4 fruit fly cellular contexts compared by ENCODE assay signal in genomic region chr3R:11859103-11859502, dm6.
A peak's percentile ranks its signal among the peaks of the same experiment; 100 is the strongest.
TF ChIP-seq lines count a peak whose summit lies in the region.

No protein-coding gene starts in this region.

- TF ChIP-seq CTCF in whole organism, embryonic (GFP tag; optimal IDR thresholded peaks at IDR 0.05; lab: Kevin White, UChicago): no peak

TF ChIP-seq in whole organism, embryonic, 481 proteins besides CTCF, POLR2A, EP300 and RAD21:
- TF ChIP-seq Drgx (GFP tag; IDR thresholded peaks at IDR 0.05; lab: Robert Waterston, UW) (0 out of 2 replicates have a peak, but pooled peaks have one; percentile 26), E2f1 (GFP tag; IDR thresholded peaks at IDR 0.05; lab: Robert Waterston, UW) (0 out of 2 replicates have a peak, but pooled peaks have one; percentile 15), nom (GFP tag; optimal IDR thresholded peaks at IDR 0.05; lab: Kevin White, UChicago) (peak; percentile 83), bab2 (GFP tag; optimal IDR thresholded peaks at IDR 0.05; lab: Kevin White, UChicago) (no peak), CG11085 (GFP tag; IDR thresholded peaks at IDR 0.05; lab: Robert Waterston, UW) (no peak), bsh (GFP tag; optimal IDR thresholded peaks at IDR 0.05; lab: Kevin White, UChicago) (peak in 1 of 2 experiments; percentile 38)

TF ChIP-seq in whole organism, prepupa, 60 proteins besides CTCF, POLR2A, EP300 and RAD21 (continues in another document):
- no peak for TF ChIP-seq CG3919 (GFP tag; optimal IDR thresholded peaks at IDR 0.05; lab: Kevin White, UChicago)
- TF ChIP-seq CG8119 (GFP tag; IDR thresholded peaks at IDR 0.05; lab: Robert Waterston, UW): 0 out of 3 replicates have a peak, but pooled peaks have one; percentile 34
- TF ChIP-seq CG6792 (GFP tag; optimal IDR thresholded peaks at IDR 0.05; lab: Kevin White, UChicago): no peak
- no peak for TF ChIP-seq fd85E (GFP tag; optimal IDR thresholded peaks at IDR 0.05; lab: Kevin White, UChicago)
- TF ChIP-seq CG6276 (GFP tag; optimal IDR thresholded peaks at IDR 0.05; lab: Kevin White, UChicago): no peak
- TF ChIP-seq CG10631 (GFP tag; optimal IDR thresholded peaks at IDR 0.05; lab: Kevin White, UChicago): no peak
- TF ChIP-seq CG7368 (GFP tag; optimal IDR thresholded peaks at IDR 0.05; lab: Kevin White, UChicago): no peak
- no peak for TF ChIP-seq CG4318 (GFP tag; optimal IDR thresholded peaks at IDR 0.05; lab: Kevin White, UChicago)
- TF ChIP-seq CG3032 (tag; optimal IDR thresholded peaks at IDR 0.05; lab: Kevin White, UChicago): no peak
- TF ChIP-seq vri (GFP tag; optimal IDR thresholded peaks at IDR 0.05; lab: Kevin White, UChicago): no peak
- TF ChIP-seq spab (GFP tag; optimal IDR thresholded peaks at IDR 0.05; lab: Kevin White, UChicago): peak; percentile 45
- TF ChIP-seq CG6163 (GFP tag; IDR thresholded peaks at IDR 0.05; lab: Robert Waterston, UW): peak; percentile 82
- TF ChIP-seq Sox15 (GFP tag; optimal IDR thresholded peaks at IDR 0.05; lab: Kevin White, UChicago): no peak
- no peak for TF ChIP-seq fkh (GFP tag; optimal IDR thresholded peaks at IDR 0.05; lab: Kevin White, UChicago)
- TF ChIP-seq Sox102F (GFP tag; optimal IDR thresholded peaks at IDR 0.05; lab: Kevin White, UChicago): peak; percentile 27
- no peak for TF ChIP-seq OdsH (GFP tag; optimal IDR thresholded peaks at IDR 0.05; lab: Kevin White, UChicago)
- no peak for TF ChIP-seq CG16779 (tag; optimal IDR thresholded peaks at IDR 0.05; lab: Kevin White, UChicago)
- TF ChIP-seq Sox14 (GFP tag; optimal IDR thresholded peaks at IDR 0.05; lab: Kevin White, UChicago): no peak
- TF ChIP-seq Ets96B (tag; optimal IDR thresholded peaks at IDR 0.05; lab: Kevin White, UChicago): peak; percentile 37
- TF ChIP-seq CG32006 (GFP tag; optimal IDR thresholded peaks at IDR 0.05; lab: Kevin White, UChicago): no peak
- no peak for TF ChIP-seq Ets21C (GFP tag; optimal IDR thresholded peaks at IDR 0.05; lab: Kevin White, UChicago)
- TF ChIP-seq ss (GFP tag; optimal IDR thresholded peaks at IDR 0.05; lab: Kevin White, UChicago): peak; percentile 79 to 80
- TF ChIP-seq svp (GFP tag; lab: Kevin White, UChicago): no peak
- TF ChIP-seq achi (GFP tag; optimal IDR thresholded peaks at IDR 0.05; lab: Kevin White, UChicago): no peak
- TF ChIP-seq dac (GFP tag; optimal IDR thresholded peaks at IDR 0.05; lab: Kevin White, UChicago): no peak
- peak; percentile 73 for TF ChIP-seq CG9139 (GFP tag; optimal IDR thresholded peaks at IDR 0.05; lab: Kevin White, UChicago)
- TF ChIP-seq CG10669 (GFP tag; optimal IDR thresholded peaks at IDR 0.05; lab: Kevin White, UChicago): no peak
- no peak for TF ChIP-seq Blimp-1 (GFP tag; optimal IDR thresholded peaks at IDR 0.05; lab: Kevin White, UChicago)
- no peak for TF ChIP-seq Smox (GFP tag; optimal IDR thresholded peaks at IDR 0.05; lab: Kevin White, UChicago)
- peak; percentile 67 for TF ChIP-seq CG1621 (tag; optimal IDR thresholded peaks at IDR 0.05; lab: Kevin White, UChicago)

TF ChIP-seq in whole organism, pupa, 21 proteins besides CTCF, POLR2A, EP300 and RAD21:
- TF ChIP-seq CG8159 (tag; optimal IDR thresholded peaks at IDR 0.05; lab: Kevin White, UChicago) (no peak), Pif1B (GFP tag; optimal IDR thresholded peaks at IDR 0.05; lab: Kevin White, UChicago) (no peak), CG9948 (tag; optimal IDR thresholded peaks at IDR 0.05; lab: Kevin White, UChicago) (no peak), CG10348 (GFP tag; IDR thresholded peaks at IDR 0.05; lab: Robert Waterston, UW) (no peak), rn (GFP tag; IDR thresholded peaks at IDR 0.05; lab: Robert Waterston, UW) (no peak), CG14655 (GFP tag; optimal IDR thresholded peaks at IDR 0.05; lab: Kevin White, UChicago) (no peak), CG32121 (GFP tag; IDR thresholded peaks at IDR 0.05; lab: Robert Waterston, UW) (0 out of 2 replicates have a peak, but pooled peaks have one; percentile 16), D1 (tag; optimal IDR thresholded peaks at IDR 0.05; lab: Kevin White, UChicago) (peak; percentile 6), CG8301 (tag; optimal IDR thresholded peaks at IDR 0.05; lab: Kevin White, UChicago) (no peak), CG4496 (GFP tag; IDR thresholded peaks at IDR 0.05; lab: Robert Waterston, UW) (no peak), CG13204 (GFP tag; optimal IDR thresholded peaks at IDR 0.05; lab: Kevin White, UChicago) (peak; percentile 84), Pif1A (GFP tag; optimal IDR thresholded peaks at IDR 0.05; lab: Kevin White, UChicago) (peak; percentile 5), Ets98B (GFP tag; IDR thresholded peaks at IDR 0.05; lab: Robert Waterston, UW) (peak; percentile 29; the same call in 1 of the 2 replicates), gl (tag; optimal IDR thresholded peaks at IDR 0.05; lab: Kevin White, UChicago) (peak; percentile 86), EcR (GFP tag; optimal IDR thresholded peaks at IDR 0.05; lab: Kevin White, UChicago) (peak; percentile 69), CG12605 (GFP tag; IDR thresholded peaks at IDR 0.05; lab: Robert Waterston, UW) (peak; percentile 38; the same call in 1 of the 2 replicates), CG34367 (tag; optimal IDR thresholded peaks at IDR 0.05; lab: Kevin White, UChicago) (peak; percentile 33), Snoo (tag; optimal IDR thresholded peaks at IDR 0.05; lab: Kevin White, UChicago) (no peak), fd96Ca (GFP tag; IDR thresholded peaks at IDR 0.05; lab: Robert Waterston, UW) (peak; percentile 40; the same call in 1 of the 3 replicates), CG15710 (tag; optimal IDR thresholded peaks at IDR 0.05; lab: Kevin White, UChicago) (peak; percentile 27), CG17806 (tag; optimal IDR thresholded peaks at IDR 0.05; lab: Kevin White, UChicago) (no peak)

TF ChIP-seq in whole organism, wandering third instar larva, 38 proteins besides CTCF, POLR2A, EP300 and RAD21:
- TF ChIP-seq psq (GFP tag; optimal IDR thresholded peaks at IDR 0.05; lab: Kevin White, UChicago) (peak; percentile 77), tai (GFP tag; optimal IDR thresholded peaks at IDR 0.05; lab: Kevin White, UChicago) (no peak)

Comparison
In these comparisons a context has a peak if more than half of its experiments do, and no peak if none do; other contexts are left out.
1. Of the 7 proteins assayed by ChIP-seq in both whole organism, embryonic and whole organism, prepupa: peak only in whole organism, embryonic: none; only in whole organism, prepupa: CG6854 and Sox102F; in both: none; in neither: 5.